Worm (Caenorhabditis elegans): ENCODE data around the gene nhl-1.

- TF ChIP-seq ceh-82 (tag; optimal IDR thresholded peaks at IDR 0.05) (no peak), nhr-129 (tag; optimal IDR thresholded peaks at IDR 0.05) (no peak), C34F6.9 (tag; optimal IDR thresholded peaks at IDR 0.05) (no peak), ZK546.5 (tag; optimal IDR thresholded peaks at IDR 0.05) (no peak), unc-39 (tag; optimal IDR thresholded peaks at IDR 0.05) (no peak), ztf-4 (tag; optimal IDR thresholded peaks at IDR 0.05) (no peak), elt-1 (tag; optimal IDR thresholded peaks at IDR 0.05) (no peak), blmp-1 (tag; optimal IDR thresholded peaks at IDR 0.05; ENCODE audit: insufficient read depth) (no peak)
Observed at ce11 chrIII:9114649-9115048, 39.1 kb downstream of the nhl-1 start, which contains the start of gene ZK512.1.

All from whole organism, L2 larva.